Worm (Caenorhabditis elegans) whole organism, mixed stage, embryonic: ENCODE data around the gene ace-1.

Experiments used
- M03D4.4 ChIP-seq: sonication (generic microtip); optimal IDR thresholded peaks from 2 replicates; lab custom pipeline; 2017; ENCODE audit warnings: mild to moderate bottlenecking, missing genetic modification characterization, missing compliant biosample characterization
- blmp-1 ChIP-seq: fragments of 150-350 bp; optimal IDR thresholded peaks from 2 replicates; lab custom pipeline; 2014; ENCODE audit warnings: missing biosample characterization, missing genetic modification characterization
- ceh-39 ChIP-seq: fragments of 150-350 bp; optimal IDR thresholded peaks from 2 replicates; lab custom pipeline; 2014; ENCODE audit warnings: missing biosample characterization, missing genetic modification characterization
- cnd-1 ChIP-seq: fragments of 200-800 bp; sonication (Bioruptor generic); optimal IDR thresholded peaks from 2 replicates; lab custom pipeline; 2018; ENCODE audit warnings: mild to moderate bottlenecking, missing genetic modification characterization, missing compliant biosample characterization
- elt-1 ChIP-seq: sonication (generic microtip); optimal IDR thresholded peaks from 2 replicates; lab custom pipeline; 2017; ENCODE audit warnings: missing genetic modification characterization, mild to moderate bottlenecking, missing compliant biosample characterization, antibody characterized with exemption, moderate library complexity, borderline replicate concordance; ENCODE audit not compliant: insufficient read depth
- flh-1 ChIP-seq: fragments of 200-800 bp; sonication (Bioruptor generic); optimal IDR thresholded peaks from 2 replicates; lab custom pipeline; 2018; ENCODE audit warnings: mild to moderate bottlenecking, missing genetic modification characterization, moderate library complexity, missing compliant biosample characterization
- ham-2 ChIP-seq: fragments of 200-800 bp; sonication (Bioruptor generic); optimal IDR thresholded peaks from 2 replicates; lab custom pipeline; 2018; ENCODE audit warnings: mild to moderate bottlenecking, missing genetic modification characterization, missing compliant biosample characterization
- lin-13 ChIP-seq: fragments of 150-350 bp; optimal IDR thresholded peaks from 2 replicates; lab custom pipeline; 2014; ENCODE audit warnings: missing biosample characterization, missing genetic modification characterization
- lin-32 ChIP-seq: fragments of 200-800 bp; sonication (Bioruptor generic); optimal IDR thresholded peaks from 2 replicates; lab custom pipeline; 2018; ENCODE audit warnings: mild to moderate bottlenecking, missing genetic modification characterization, missing compliant biosample characterization
- mep-1 ChIP-seq: fragments of 150-350 bp; optimal IDR thresholded peaks from 2 replicates; lab custom pipeline; 2017; ENCODE audit warnings: missing biosample characterization, missing genetic modification reagents, missing genetic modification characterization, inconsistent platforms
- nhr-2 ChIP-seq: fragments of 150-350 bp; optimal IDR thresholded peaks from 2 replicates; lab custom pipeline; 2014; ENCODE audit warnings: missing biosample characterization, missing genetic modification characterization
- nhr-28 ChIP-seq: fragments of 150-350 bp; optimal IDR thresholded peaks from 2 replicates; lab custom pipeline; 2014; ENCODE audit warnings: missing biosample characterization, missing genetic modification characterization
- nhr-76 ChIP-seq: sonication (generic microtip); optimal IDR thresholded peaks from 2 replicates; lab custom pipeline; 2017; ENCODE audit warnings: missing biosample characterization, missing genetic modification characterization
- pha-4 ChIP-seq: fragments of 150-350 bp; optimal IDR thresholded peaks from 2 replicates; lab custom pipeline; 2018; ENCODE audit warnings: missing biosample characterization, missing genetic modification reagents, missing genetic modification characterization
- sptf-1 ChIP-seq: sonication (generic microtip); optimal IDR thresholded peaks from 2 replicates; lab custom pipeline; 2017; ENCODE audit warnings: mild to moderate bottlenecking, missing genetic modification characterization, moderate library complexity, missing compliant biosample characterization
- unc-62 ChIP-seq: fragments of 150-350 bp; optimal IDR thresholded peaks from 2 replicates; lab custom pipeline; 2014; ENCODE audit warnings: missing biosample characterization, missing genetic modification reagents, missing genetic modification characterization
- zip-8 ChIP-seq: fragments of 150-350 bp; optimal IDR thresholded peaks from 2 replicates; lab custom pipeline; 2014; ENCODE audit warnings: missing biosample characterization, missing genetic modification characterization

ace-1 gene

ce11 chrX:16414572-16414971, 47.5 kb downstream of the ace-1 start:
- no peak for TF ChIP-seq ceh-39 (tag; lab: Kevin White, UChicago)
- TF ChIP-seq elt-1 (tag; lab: Kevin White, UChicago) = peak; percentile 8
- no peak for TF ChIP-seq pha-4 (tag; lab: Kevin White, UChicago)
- TF ChIP-seq M03D4.4 (tag; lab: Kevin White, UChicago) = peak; percentile 9
- peak; percentile 54 for TF ChIP-seq sptf-1 (tag; lab: Kevin White, UChicago)
- peak; percentile 60 for TF ChIP-seq ham-2
- TF ChIP-seq nhr-2 (tag; lab: Kevin White, UChicago) = peak; percentile 94
- TF ChIP-seq nhr-76 (tag; lab: Kevin White, UChicago) = no peak
- peak; percentile 25 for TF ChIP-seq zip-8 (tag; lab: Kevin White, UChicago)
- TF ChIP-seq cnd-1 = peak; percentile 21
- TF ChIP-seq blmp-1 (tag; lab: Kevin White, UChicago) = no peak

ce11 chrX:16416790-16417330, 49.8 kb downstream of the ace-1 start, which contains the start of gene eat-17:
Gene eat-17, minus strand, starts transcription at chrX:16416840.
- no peak for TF ChIP-seq lin-32 (GFP tag; lab: Kevin White, UChicago)
- TF ChIP-seq, all 35 proteins: peak for 0

ce11 chrX:16418396-16418795, 51.3 kb downstream of the ace-1 start:
- TF ChIP-seq unc-62 = no peak
- no peak for TF ChIP-seq flh-1 (GFP tag; lab: Kevin White, UChicago)
- no peak for TF ChIP-seq lin-13 (tag; lab: Kevin White, UChicago)
- TF ChIP-seq mep-1 (tag; lab: Kevin White, UChicago) = no peak
- no peak for TF ChIP-seq nhr-28
- no peak for TF ChIP-seq elt-1 (tag; lab: Kevin White, UChicago)
- no peak for TF ChIP-seq pha-4 (tag; lab: Kevin White, UChicago)
- TF ChIP-seq, all 35 proteins: peak for 0
